Fruit fly (Drosophila melanogaster): ENCODE results near the gene Acsf2.

The Acsf2 gene

DNA sequence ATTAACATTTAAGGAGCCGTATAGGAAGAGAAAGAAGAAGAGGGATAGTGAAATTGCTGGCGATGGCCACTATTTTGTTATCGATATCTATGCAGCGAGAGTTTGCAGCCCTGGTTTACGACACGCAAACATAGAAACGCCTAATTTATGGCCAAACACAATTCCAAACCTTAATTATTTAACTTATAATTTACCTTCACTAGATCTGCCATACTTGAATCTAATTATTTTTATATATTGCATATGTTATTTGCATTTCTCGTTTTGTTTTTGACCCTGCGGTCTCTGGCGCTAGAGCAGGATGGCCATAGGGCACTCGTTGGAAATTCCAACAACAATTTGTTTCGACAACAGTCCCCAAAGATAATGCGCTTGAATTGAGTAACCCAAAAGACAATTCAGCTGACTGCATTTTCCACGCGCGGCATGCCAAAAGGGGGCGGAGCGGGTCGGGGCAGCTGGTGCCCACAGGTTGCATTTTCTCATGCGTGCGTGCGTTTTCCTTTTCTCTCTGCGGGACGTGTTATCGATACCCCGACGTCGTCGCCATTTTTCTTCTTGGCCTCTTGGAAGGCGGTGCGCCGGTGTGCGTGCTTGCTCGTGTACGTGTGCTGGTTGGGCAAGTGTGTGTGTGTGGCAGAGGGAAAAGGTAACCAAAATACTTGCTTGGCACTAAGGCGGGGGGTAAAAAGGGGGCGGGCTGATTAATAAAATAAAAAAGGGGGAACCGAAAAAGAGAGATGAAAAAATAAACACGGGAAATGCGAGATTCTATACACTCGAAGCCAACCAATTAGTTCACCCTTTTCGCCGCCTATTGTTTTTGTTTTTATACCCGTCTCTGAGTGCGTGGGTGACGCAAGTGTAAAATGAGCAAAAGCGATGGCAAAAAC, 16.8 kb downstream of the Acsf2 start:
- TF ChIP-seq Myc (optimal IDR thresholded peaks at IDR 0.05) (no peak), ttk (optimal IDR thresholded peaks at IDR 0.05) (no peak), h (optimal IDR thresholded peaks at IDR 0.05) (no peak)

DNA sequence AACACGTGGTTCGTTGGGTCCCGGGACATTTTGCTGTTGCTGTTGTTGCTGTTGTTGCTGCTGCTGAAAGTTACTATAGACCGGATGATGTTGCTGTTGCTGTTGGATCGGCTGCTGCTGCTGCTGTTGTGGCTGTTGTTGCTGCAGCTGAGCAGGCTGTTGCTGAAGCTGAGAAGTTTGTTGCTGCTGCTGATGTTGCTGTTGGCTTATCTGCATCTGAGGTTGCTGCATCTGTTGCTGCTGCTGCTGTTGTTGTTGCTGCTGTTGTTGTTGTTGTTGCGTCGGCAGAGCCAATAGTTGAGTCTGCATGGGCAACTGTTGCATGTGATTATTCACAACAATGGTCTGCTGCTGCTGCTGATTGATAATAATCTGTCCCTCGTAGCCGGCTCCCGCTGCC, 21.0 kb downstream of the Acsf2 start:
- no peak for TF ChIP-seq psq (optimal IDR thresholded peaks at IDR 0.05)
- no peak for TF ChIP-seq Myc (optimal IDR thresholded peaks at IDR 0.05)
- TF ChIP-seq Sin3A (optimal IDR thresholded peaks at IDR 0.05), result no peak
- TF ChIP-seq ttk (optimal IDR thresholded peaks at IDR 0.05), result no peak
- TF ChIP-seq insv (optimal IDR thresholded peaks at IDR 0.05), result no peak
- no peak for TF ChIP-seq h (optimal IDR thresholded peaks at IDR 0.05)

DNA sequence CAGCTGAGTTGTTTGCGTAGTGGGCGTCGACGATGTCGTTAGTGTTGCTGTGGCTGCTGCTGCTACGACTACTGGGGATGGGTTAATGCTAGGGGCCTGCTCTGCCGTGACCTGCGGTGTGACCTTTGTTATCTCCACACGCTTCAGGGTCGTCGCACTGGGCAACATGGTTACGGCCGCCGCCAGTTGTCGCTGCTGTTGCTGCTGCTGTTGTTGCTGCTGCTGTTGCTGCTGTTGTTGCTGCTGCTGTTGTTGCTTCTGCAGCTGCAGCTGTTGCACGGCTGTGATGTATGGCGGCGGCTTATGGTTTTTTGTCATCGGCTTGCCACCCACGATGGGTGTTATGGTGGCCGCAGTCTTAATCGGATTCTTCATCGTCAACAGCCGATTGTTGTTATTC, 22.0 kb downstream of the Acsf2 start:
- no peak for TF ChIP-seq ttk (optimal IDR thresholded peaks at IDR 0.05)
- TF ChIP-seq h (optimal IDR thresholded peaks at IDR 0.05), result no peak
- TF ChIP-seq psq (optimal IDR thresholded peaks at IDR 0.05), result no peak
- no peak for TF ChIP-seq Sin3A (optimal IDR thresholded peaks at IDR 0.05)
- no peak for TF ChIP-seq Myc (optimal IDR thresholded peaks at IDR 0.05)
- no peak for TF ChIP-seq insv (optimal IDR thresholded peaks at IDR 0.05)

DNA sequence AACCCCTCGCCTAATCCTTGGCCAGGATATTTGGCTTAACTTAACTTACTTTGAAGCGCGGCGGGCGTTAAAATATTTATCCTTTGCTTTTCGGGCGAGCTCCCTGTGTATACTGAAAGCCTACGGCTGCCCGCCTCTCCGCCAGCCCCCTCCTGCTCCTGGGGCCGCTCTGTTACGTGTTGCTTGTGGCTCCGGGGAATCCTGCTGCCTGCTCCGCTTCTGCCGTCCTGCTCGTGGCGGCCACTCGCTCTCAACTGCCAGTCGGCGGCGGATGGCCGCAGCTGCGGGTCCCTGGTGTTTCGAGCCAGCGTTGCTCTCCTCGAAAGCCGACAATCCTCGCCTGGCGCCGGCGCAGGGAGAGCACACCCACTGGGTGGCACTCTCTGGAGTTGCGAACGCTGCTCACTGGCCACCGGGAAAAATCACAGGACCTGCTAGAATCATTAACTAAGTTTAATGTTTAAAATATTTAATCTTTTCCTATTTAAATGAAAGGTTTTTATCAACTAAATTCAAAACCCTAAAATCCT, 27.3 kb downstream of the Acsf2 start, which contains the start of gene CG14024:
Gene CG14024, minus strand, starts transcription at position 266 of the 530 bp plus-strand sequence.
- TF ChIP-seq psq (optimal IDR thresholded peaks at IDR 0.05) (no peak), insv (optimal IDR thresholded peaks at IDR 0.05) (no peak), ttk (optimal IDR thresholded peaks at IDR 0.05) (no peak), h (optimal IDR thresholded peaks at IDR 0.05) (no peak), Myc (optimal IDR thresholded peaks at IDR 0.05) (no peak), Sin3A (optimal IDR thresholded peaks at IDR 0.05) (no peak)

DNA sequence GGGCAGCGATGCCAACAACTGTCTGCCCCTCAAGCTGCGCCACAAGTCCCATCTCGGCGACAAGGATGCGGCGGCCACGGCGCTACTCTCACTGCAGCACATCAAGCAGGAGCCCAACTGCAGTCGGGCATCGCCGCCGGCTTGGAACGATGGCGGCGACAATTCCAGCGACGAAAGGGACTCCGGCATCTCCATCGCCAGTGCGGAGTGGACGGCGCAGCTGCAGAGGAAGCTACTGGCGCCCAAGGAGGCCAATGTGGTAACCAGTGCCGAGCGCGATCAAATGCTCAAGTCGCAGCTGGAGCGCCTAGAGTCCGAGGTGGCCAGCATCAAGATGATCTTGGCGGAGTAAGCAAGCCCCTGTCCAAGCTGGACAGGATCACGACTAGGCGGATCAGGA, 32.7 kb downstream of the Acsf2 start:
- no peak for TF ChIP-seq psq (optimal IDR thresholded peaks at IDR 0.05)
- no peak for TF ChIP-seq Myc (optimal IDR thresholded peaks at IDR 0.05)
- TF ChIP-seq ttk (optimal IDR thresholded peaks at IDR 0.05), result no peak
- no peak for TF ChIP-seq h (optimal IDR thresholded peaks at IDR 0.05)
- no peak for TF ChIP-seq insv (optimal IDR thresholded peaks at IDR 0.05)
- no peak for TF ChIP-seq Sin3A (optimal IDR thresholded peaks at IDR 0.05)

DNA sequence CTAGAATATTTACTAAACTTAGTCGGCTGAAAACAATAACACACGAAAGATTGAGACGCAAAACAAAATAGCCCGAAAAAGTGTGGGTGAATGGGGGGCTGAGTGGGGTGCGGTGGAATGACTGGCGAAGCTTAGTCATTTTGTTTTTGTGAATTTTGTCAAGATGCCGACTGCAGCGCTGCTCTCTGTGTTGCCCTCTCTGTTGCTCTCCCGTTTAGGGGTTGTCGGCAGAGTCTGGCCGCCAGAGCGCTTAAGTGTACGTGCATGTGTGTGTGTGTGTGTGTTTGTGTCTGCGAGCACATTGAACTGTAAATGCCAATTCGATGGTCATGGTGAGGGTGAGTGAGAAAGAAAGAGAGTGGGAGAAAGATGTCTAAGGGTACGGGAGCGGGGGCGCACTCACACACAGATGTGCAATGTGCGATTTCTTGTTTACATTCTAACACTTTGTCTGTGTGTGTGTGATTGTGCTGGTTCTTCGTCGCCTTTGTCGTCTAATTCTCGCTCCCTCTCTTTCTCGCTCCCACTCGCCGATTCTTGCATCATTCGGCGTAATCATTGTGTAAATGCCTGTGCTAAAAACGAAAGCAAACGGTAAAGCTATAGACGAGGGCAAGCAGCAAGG, 35.5 kb downstream of the Acsf2 start:
- TF ChIP-seq insv (optimal IDR thresholded peaks at IDR 0.05), result no peak
- no peak for TF ChIP-seq psq (optimal IDR thresholded peaks at IDR 0.05)
- TF ChIP-seq Myc (optimal IDR thresholded peaks at IDR 0.05), result no peak
- no peak for TF ChIP-seq Sin3A (optimal IDR thresholded peaks at IDR 0.05)
- TF ChIP-seq h (optimal IDR thresholded peaks at IDR 0.05), result no peak
- TF ChIP-seq ttk (optimal IDR thresholded peaks at IDR 0.05), result no peak

DNA sequence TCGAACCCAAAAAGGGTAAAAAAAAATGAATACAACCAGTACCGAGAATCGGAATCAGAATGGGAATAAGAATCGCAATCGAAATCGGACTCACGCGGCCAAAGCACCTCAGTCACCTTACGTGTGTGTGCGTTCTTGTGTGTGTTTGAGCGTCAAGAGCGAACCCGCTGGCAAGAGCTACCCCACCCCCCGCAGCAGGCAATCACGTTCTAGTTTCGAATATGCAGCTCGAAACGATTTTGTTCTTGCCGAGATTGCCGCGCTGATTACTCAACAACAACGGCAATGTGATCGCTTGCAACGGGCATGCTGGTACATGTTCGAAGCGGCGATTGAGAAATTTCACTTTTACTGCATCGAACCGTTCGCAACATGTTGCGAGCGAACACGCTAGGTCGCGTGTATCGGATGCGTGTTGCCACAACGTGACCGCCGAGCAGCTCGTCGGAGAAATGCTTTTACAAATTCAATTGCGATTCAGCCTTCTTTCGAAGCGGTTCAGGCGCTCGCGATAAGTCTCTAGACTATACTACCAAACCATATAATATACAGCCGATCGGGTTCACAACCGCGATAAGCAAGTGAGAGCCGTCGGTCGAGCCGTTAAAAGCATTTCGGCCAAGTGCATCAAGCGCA, 36.7 kb downstream of the Acsf2 start:
- no peak for TF ChIP-seq psq (optimal IDR thresholded peaks at IDR 0.05)
- no peak for TF ChIP-seq Sin3A (optimal IDR thresholded peaks at IDR 0.05)
- TF ChIP-seq h (optimal IDR thresholded peaks at IDR 0.05), result no peak
- TF ChIP-seq insv (optimal IDR thresholded peaks at IDR 0.05), result no peak
- no peak for TF ChIP-seq Myc (optimal IDR thresholded peaks at IDR 0.05)
- no peak for TF ChIP-seq ttk (optimal IDR thresholded peaks at IDR 0.05)

DNA sequence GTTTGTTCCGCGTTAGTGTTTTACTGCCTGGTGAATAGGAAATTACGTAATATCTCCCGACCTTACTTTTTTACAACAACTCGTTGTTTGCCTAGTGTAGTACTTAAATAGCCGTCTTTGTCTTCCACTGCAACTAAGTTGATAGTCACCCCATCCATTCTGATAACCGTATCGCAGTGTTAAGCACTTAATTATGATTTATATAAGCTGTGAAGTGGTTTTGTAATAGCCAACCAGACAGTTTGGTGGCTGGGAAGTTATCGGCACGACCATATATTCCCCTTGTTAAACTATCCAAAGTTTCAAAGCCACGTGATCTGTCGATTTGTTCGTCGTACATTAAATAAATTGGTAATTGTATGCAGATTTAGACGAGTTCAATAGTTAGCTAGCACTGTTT, 37.7 kb downstream of the Acsf2 start:
- TF ChIP-seq h (optimal IDR thresholded peaks at IDR 0.05) (no peak), Myc (optimal IDR thresholded peaks at IDR 0.05) (no peak), insv (optimal IDR thresholded peaks at IDR 0.05) (no peak), psq (optimal IDR thresholded peaks at IDR 0.05) (no peak), ttk (optimal IDR thresholded peaks at IDR 0.05) (no peak), Sin3A (optimal IDR thresholded peaks at IDR 0.05) (no peak)

DNA sequence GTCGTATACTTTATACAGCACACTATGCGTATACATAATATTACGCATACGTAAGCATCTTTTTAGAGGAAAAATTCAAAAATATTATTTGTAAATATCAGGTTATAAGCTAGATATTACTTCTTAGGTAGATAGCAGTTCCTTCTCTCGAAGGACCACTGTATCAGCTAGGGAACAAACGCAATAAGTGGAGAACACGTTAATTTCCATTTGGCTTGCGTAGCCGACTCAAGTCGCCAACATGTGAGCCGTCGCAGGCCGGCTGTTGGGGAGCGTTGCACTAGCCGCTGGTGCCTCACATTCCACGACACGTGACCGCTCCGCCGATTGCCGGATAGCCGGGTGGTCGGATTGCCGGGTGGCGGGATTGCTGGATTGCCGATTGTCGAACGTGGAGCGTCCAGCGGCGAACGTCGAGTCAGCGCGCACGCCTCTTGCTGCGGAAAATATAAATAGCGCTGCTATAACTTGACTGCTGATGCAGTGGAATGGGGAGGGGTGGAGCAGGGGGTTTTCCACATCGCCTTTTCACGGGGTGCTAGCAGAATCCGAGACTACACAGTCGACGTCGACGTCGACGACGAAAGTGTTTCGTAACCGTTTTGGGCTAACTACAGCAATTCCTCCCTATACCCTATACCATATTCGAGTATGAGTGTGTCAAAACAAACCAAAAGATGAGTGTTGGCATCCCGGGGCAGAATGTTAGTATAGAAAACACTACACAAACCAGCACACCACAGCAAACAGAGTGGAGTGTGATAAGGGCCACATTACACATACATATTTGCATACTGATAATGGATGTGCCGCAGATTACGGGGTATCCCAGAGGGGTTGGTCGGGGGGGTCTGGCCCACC, 38.8 kb downstream of the Acsf2 start:
- no peak for TF ChIP-seq h (optimal IDR thresholded peaks at IDR 0.05)
- TF ChIP-seq Sin3A (optimal IDR thresholded peaks at IDR 0.05), result no peak
- TF ChIP-seq insv (optimal IDR thresholded peaks at IDR 0.05), result no peak
- TF ChIP-seq Myc (optimal IDR thresholded peaks at IDR 0.05), result no peak
- no peak for TF ChIP-seq psq (optimal IDR thresholded peaks at IDR 0.05)
- TF ChIP-seq ttk (optimal IDR thresholded peaks at IDR 0.05), result no peak

DNA sequence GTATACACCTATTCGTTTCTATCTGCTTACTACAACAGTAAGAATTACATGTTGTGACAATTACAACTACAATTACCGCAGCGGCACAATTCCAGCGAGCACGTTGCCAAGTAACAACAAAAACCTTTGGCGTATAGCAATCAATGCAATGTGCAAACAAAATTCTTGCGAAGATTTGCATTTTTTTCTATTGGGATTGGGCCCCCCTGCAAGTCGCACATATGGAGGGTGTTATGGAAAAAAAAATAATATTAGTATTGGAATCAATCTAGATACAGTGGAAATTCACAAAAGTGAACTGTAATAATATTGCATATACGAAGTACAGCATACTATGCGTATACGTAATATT, 39.4 kb downstream of the Acsf2 start:
- no peak for TF ChIP-seq Myc (optimal IDR thresholded peaks at IDR 0.05)
- no peak for TF ChIP-seq h (optimal IDR thresholded peaks at IDR 0.05)
- no peak for TF ChIP-seq insv (optimal IDR thresholded peaks at IDR 0.05)
- no peak for TF ChIP-seq ttk (optimal IDR thresholded peaks at IDR 0.05)
- no peak for TF ChIP-seq psq (optimal IDR thresholded peaks at IDR 0.05)
- TF ChIP-seq Sin3A (optimal IDR thresholded peaks at IDR 0.05), result no peak

DNA sequence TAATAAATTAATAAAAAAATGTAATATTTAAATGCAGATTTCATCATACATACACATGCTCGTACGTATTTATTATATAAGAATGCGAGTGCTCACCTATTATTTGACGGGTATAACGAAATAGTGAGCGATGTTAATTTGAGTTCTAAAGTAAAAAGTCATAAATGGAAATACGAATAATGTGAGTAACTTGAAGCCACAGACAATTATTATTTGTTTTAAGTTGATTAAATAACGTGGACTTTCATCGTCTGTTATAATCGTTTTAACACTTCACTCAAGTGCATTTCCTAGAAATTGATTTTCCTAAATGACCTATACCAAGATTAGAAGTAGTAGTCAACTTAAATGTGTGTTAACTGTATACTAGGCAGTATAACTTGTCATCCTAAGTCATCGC, 39.8 kb downstream of the Acsf2 start:
- no peak for TF ChIP-seq Sin3A (optimal IDR thresholded peaks at IDR 0.05)
- TF ChIP-seq insv (optimal IDR thresholded peaks at IDR 0.05), result no peak
- TF ChIP-seq psq (optimal IDR thresholded peaks at IDR 0.05), result no peak
- no peak for TF ChIP-seq ttk (optimal IDR thresholded peaks at IDR 0.05)
- no peak for TF ChIP-seq h (optimal IDR thresholded peaks at IDR 0.05)
- no peak for TF ChIP-seq Myc (optimal IDR thresholded peaks at IDR 0.05)

Data from Kc167 (cell line).